Worm (Caenorhabditis elegans) whole organism, midembryonic: Measurements from ENCODE around the gene T02D1.7.

ENCODE experiments used
- T22C8.4 ChIP-seq: fragments of 200-800 bp; sonication (Bioruptor generic); IDR thresholded peaks from 2 replicates; pipeline ENCODE4 v1.3.6; 2022; ENCODE audit warnings: missing genetic modification characterization, missing compliant biosample characterization
- cog-1 ChIP-seq: sonication (generic microtip); optimal IDR thresholded peaks from 2 replicates; lab custom pipeline; 2016; ENCODE audit warnings: missing genetic modification characterization, missing compliant biosample characterization
- flt-1 ChIP-seq: fragments of 200-800 bp; sonication (Bioruptor generic); IDR thresholded peaks from 2 replicates; pipeline ENCODE4 v1.3.6; 2022; ENCODE audit warnings: missing genetic modification characterization, missing compliant biosample characterization
- med-1 ChIP-seq: sonication (generic microtip); optimal IDR thresholded peaks from 2 replicates; lab custom pipeline; 2017; ENCODE audit warnings: missing genetic modification characterization, mild to moderate bottlenecking, missing compliant biosample characterization, antibody characterized with exemption, missing genetic modification reagents; ENCODE audit not compliant: insufficient read depth
- ref-1 ChIP-seq: fragments of 200-800 bp; sonication (Bioruptor generic); conservative IDR thresholded peaks from 2 replicates; pipeline ENCODE4 v1.3.6; 2022; ENCODE audit warnings: missing genetic modification reagents, missing genetic modification characterization, missing compliant biosample characterization
- ztf-23 ChIP-seq: fragments of 200-800 bp; sonication (Bioruptor generic); IDR thresholded peaks from 2 replicates; pipeline ENCODE4 v1.3.6; 2022; ENCODE audit warnings: missing genetic modification reagents, missing genetic modification characterization, missing compliant biosample characterization
- ztf-29 ChIP-seq: fragments of 200-800 bp; sonication (Bioruptor generic); IDR thresholded peaks from 2 replicates; pipeline ENCODE4 v1.3.6; 2022; ENCODE audit warnings: missing genetic modification reagents, missing genetic modification characterization, missing compliant biosample characterization

DNA sequence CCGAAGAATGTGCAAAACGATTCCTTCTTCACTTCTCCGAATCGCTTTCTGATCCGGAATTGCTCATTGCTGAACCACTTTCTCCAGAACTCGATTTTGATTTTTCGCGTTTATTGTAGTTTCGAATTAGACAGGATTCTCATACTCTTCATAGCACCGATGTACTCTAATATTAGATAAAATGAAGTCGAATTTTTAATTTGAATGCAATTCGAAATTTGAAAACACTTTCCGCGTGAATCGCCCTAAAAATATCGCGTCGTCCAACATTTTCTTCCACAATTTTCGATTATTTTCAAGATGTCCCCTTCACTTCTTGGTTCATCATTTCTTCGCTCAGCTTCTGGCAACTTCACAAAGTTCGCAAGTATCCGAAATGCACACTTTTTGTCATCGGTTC lies 24.9 kb downstream of the T02D1.7 start, which contains the start of gene C30H6.8:
- no peak for TF ChIP-seq ref-1 (GFP tag; lab: Robert Waterston, UW)
- no peak for TF ChIP-seq flt-1 (GFP tag; lab: Robert Waterston, UW)
- no peak for TF ChIP-seq T22C8.4 (GFP tag; lab: Robert Waterston, UW)
- TF ChIP-seq cog-1: no peak
- no peak for TF ChIP-seq ztf-29 (GFP tag; lab: Robert Waterston, UW)
- TF ChIP-seq ztf-23 (GFP tag; lab: Robert Waterston, UW): no peak
- TF ChIP-seq med-1 (GFP tag; lab: Kevin White, UChicago): no peak
